Worm (Caenorhabditis elegans) whole organism, young adult: ENCODE measurements around the gene olrn-1.

Experiments used
- F49E8.2 ChIP-seq: sonication (generic microtip); optimal IDR thresholded peaks from 3 replicates; lab custom pipeline; 2017; ENCODE audit warnings: missing genetic modification characterization, mild to moderate bottlenecking, missing compliant biosample characterization, antibody characterized with exemption, moderate library complexity; ENCODE audit not compliant: insufficient read depth
- Y67H2A.10 ChIP-seq: fragments of 200-800 bp; sonication (Bioruptor generic); conservative IDR thresholded peaks from 2 replicates; pipeline ENCODE4 v1.3.6; 2022; ENCODE audit warnings: missing genetic modification reagents, missing genetic modification characterization, missing compliant biosample characterization
- Y95B8A.8 ChIP-seq: fragments of 200-800 bp; sonication (Bioruptor generic); IDR thresholded peaks from 2 replicates; pipeline ENCODE4 v1.3.6; 2022; ENCODE audit warnings: missing genetic modification reagents, missing genetic modification characterization, missing compliant biosample characterization
- ets-4 ChIP-seq: fragments of 200-800 bp; sonication (Bioruptor generic); optimal IDR thresholded peaks from 2 replicates; lab custom pipeline; 2018; ENCODE audit warnings: mild to moderate bottlenecking, missing genetic modification characterization, missing compliant biosample characterization
- lsy-27 ChIP-seq: sonication (generic microtip); optimal IDR thresholded peaks from 2 replicates; lab custom pipeline; 2017; ENCODE audit warnings: missing genetic modification characterization, mild to moderate bottlenecking, missing compliant biosample characterization, antibody characterized with exemption, missing genotype, borderline replicate concordance; ENCODE audit not compliant: insufficient read depth
- nhr-179 ChIP-seq: sonication (generic microtip); optimal IDR thresholded peaks from 2 replicates; lab custom pipeline; 2016; ENCODE audit warnings: mild to moderate bottlenecking, missing genetic modification characterization, missing compliant biosample characterization
- snpc-3.4 ChIP-seq: sonication (generic microtip); optimal IDR thresholded peaks from 2 replicates; lab custom pipeline; 2017; ENCODE audit warnings: missing genetic modification characterization, mild to moderate bottlenecking, missing compliant biosample characterization, antibody characterized with exemption, moderate library complexity, missing genotype, missing genetic modification reagents
- snpc-4 ChIP-seq, 5 experiments: fragments of 150-350 bp in 1 of 5; sonication (generic microtip) in 4 of 5; optimal IDR thresholded peaks; 2 replicates each; lab custom pipeline; 2014 to 2018; ENCODE audit warnings: missing genetic modification characterization in 5 of 5, missing biosample characterization in 3 of 5, antibody characterized with exemption in 2 of 5, mild to moderate bottlenecking in 2 of 5, missing compliant biosample characterization in 2 of 5, missing genotype in 2 of 5, moderate library complexity in 2 of 5, missing genetic modification reagents in 1 of 5
- sptf-2 ChIP-seq: fragments of 200-800 bp; sonication (Bioruptor generic); optimal IDR thresholded peaks from 2 replicates; lab custom pipeline; 2018; ENCODE audit warnings: mild to moderate bottlenecking, missing genetic modification characterization, missing compliant biosample characterization
- tbx-9 ChIP-seq: sonication (generic microtip); optimal IDR thresholded peaks from 2 replicates; lab custom pipeline; 2016; ENCODE audit warnings: borderline replicate concordance, missing genetic modification characterization, inconsistent platforms, missing compliant biosample characterization
- unc-130 ChIP-seq: sonication (generic microtip); optimal IDR thresholded peaks from 2 replicates; lab custom pipeline; 2016; ENCODE audit warnings: missing genetic modification reagents, missing genetic modification characterization, missing compliant biosample characterization
- xnd-1 ChIP-seq: sonication (generic microtip); optimal IDR thresholded peaks from 2 replicates; lab custom pipeline; 2016; ENCODE audit warnings: missing genotype, missing genetic modification reagents, missing genetic modification characterization, missing compliant biosample characterization

DNA sequence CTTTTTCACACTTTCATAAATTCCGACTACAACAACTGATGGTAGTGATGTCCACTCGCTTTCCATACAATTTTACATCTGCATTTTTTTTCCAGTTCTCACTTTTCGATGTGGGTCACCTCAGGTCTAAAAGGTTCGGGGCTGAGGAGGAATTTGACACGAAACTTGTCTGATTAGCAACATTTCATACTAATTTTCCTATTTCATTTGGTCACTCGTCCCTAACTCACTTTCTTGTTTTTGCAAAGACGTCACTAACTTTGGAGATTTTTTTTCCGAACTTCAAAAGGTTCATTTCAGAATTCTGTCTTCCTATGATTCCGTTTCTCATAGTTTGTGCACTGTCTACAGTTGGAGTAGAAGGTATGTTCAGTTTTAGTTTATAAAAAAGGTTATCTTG, 49.7 kb upstream of the olrn-1 start, which contains the start of gene H13N06.2:
- TF ChIP-seq unc-130 (GFP tag; lab: Kevin White, UChicago), result no peak
- no peak for TF ChIP-seq Y67H2A.10 (GFP tag; lab: Robert Waterston, UW)
- no peak for TF ChIP-seq snpc-4 (GFP tag; optimal IDR thresholded peaks at IDR 0.05; lab: Kevin White, UChicago)
- TF ChIP-seq snpc-4 (tag; optimal IDR thresholded peaks at IDR 0.05; lab: Kevin White, UChicago), result no peak
- no peak for TF ChIP-seq ets-4 (GFP tag; lab: Kevin White, UChicago)
- no peak for TF ChIP-seq tbx-9 (tag; lab: Kevin White, UChicago)
- no peak for TF ChIP-seq Y95B8A.8 (GFP tag; lab: Robert Waterston, UW)
- TF ChIP-seq lsy-27 (tag; lab: Kevin White, UChicago), result no peak
- TF ChIP-seq snpc-3.4 (tag; lab: Kevin White, UChicago), result no peak
- TF ChIP-seq sptf-2, result no peak
- TF ChIP-seq xnd-1 (tag; lab: Kevin White, UChicago), result no peak
- no peak for TF ChIP-seq F49E8.2
- no peak for TF ChIP-seq nhr-179 (tag; lab: Kevin White, UChicago)
